Worm (Caenorhabditis elegans): Measurements from ENCODE around the gene maph-1.3.

DNA sequence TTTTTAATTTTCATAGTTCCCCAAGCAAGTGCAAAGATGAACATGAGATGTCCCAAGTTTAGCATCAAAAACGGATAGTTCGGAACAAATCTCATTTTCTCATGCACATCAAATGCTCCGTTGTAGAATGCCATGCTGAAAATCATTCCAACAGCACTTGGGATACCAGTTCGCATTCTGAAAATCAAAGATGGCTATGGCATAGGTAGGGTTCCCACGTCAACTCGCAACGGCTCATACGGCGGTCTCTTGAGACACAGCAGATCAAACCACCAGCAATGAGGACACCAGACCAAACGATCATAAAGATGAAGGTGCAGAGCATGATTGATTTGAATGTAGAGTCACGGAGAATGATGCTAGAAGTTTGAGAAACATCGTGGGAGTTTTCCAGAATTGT lies 41.6 kb upstream of the maph-1.3 start:
- no peak for TF ChIP-seq B0310.2 (tag; optimal IDR thresholded peaks at IDR 0.05)
- TF ChIP-seq tra-4 (tag; optimal IDR thresholded peaks at IDR 0.05), result no peak
- no peak for TF ChIP-seq pes-1 (GFP tag; IDR thresholded peaks at IDR 0.05)
- no peak for TF ChIP-seq ceh-13 (GFP tag; optimal IDR thresholded peaks at IDR 0.05)
- TF ChIP-seq F13C5.2 (tag; optimal IDR thresholded peaks at IDR 0.05), result no peak
- TF ChIP-seq scrt-1 (GFP tag; IDR thresholded peaks at IDR 0.05), result no peak
- no peak for TF ChIP-seq ceh-36 (tag; optimal IDR thresholded peaks at IDR 0.05)
- no peak for TF ChIP-seq ama-1 (optimal IDR thresholded peaks at IDR 0.05)
- no peak for TF ChIP-seq ets-7 (tag; optimal IDR thresholded peaks at IDR 0.05)
